Fruit fly (Drosophila melanogaster): ENCODE results near the gene CG43373.

CG43373 gene

dm6 chr3L:16587994-16588622 is 44.9 kb upstream of the CG43373 start (continued):
- TF ChIP-seq nerfin-2 (GFP tag; IDR thresholded peaks at IDR 0.05; ENCODE audit: partially characterized antibody) (peak; percentile 86), HLH4C (GFP tag; IDR thresholded peaks at IDR 0.05; ENCODE audit: partially characterized antibody) (peak; percentile 90), Xbp1 (GFP tag; optimal IDR thresholded peaks at IDR 0.05) (peak; percentile 63), sima (GFP tag; optimal IDR thresholded peaks at IDR 0.05) (no peak), CG17361 (GFP tag; IDR thresholded peaks at IDR 0.05) (peak; percentile 73; the same call in 2 of the 3 replicates), ab (GFP tag; optimal IDR thresholded peaks at IDR 0.05) (no peak), tgo (GFP tag; IDR thresholded peaks at IDR 0.05) (peak; percentile 28; the same call in 1 of the 3 replicates), CG10321 (GFP tag; IDR thresholded peaks at IDR 0.05) (no peak), Sox100B (GFP tag; optimal IDR thresholded peaks at IDR 0.05) (no peak), br (optimal IDR thresholded peaks at IDR 0.05) (no peak), Aef1 (GFP tag; IDR thresholded peaks at IDR 0.05) (peak; percentile 49; the same call in 1 of the 3 replicates), CG30020 (tag; optimal IDR thresholded peaks at IDR 0.05) (peak; percentile 70), CG13775 (GFP tag; optimal IDR thresholded peaks at IDR 0.05) (peak; percentile 52), sc (optimal IDR thresholded peaks at IDR 0.05) (no peak), sc (GFP tag; optimal IDR thresholded peaks at IDR 0.05) (peak; percentile 11), pfk (GFP tag; optimal IDR thresholded peaks at IDR 0.05) (no peak), ro (GFP tag; IDR thresholded peaks at IDR 0.05) (no peak), fu2 (GFP tag; optimal IDR thresholded peaks at IDR 0.05) (peak; percentile 34), mld (GFP tag; IDR thresholded peaks at IDR 0.05; ENCODE audit: partially characterized antibody) (peak; percentile 75; the same call in 1 of the 3 replicates), jumu (GFP tag; optimal IDR thresholded peaks at IDR 0.05) (peak; percentile 75), luna (GFP tag; optimal IDR thresholded peaks at IDR 0.05) (no peak), CG2202 (tag; optimal IDR thresholded peaks at IDR 0.05) (no peak), pita (GFP tag; optimal IDR thresholded peaks at IDR 0.05) (no peak), Rfx (GFP tag; IDR thresholded peaks at IDR 0.05) (peak; percentile 83), sqz (GFP tag; optimal IDR thresholded peaks at IDR 0.05) (no peak), GATAe (GFP tag; conservative IDR thresholded peaks at IDR 0.05) (no peak), trem (tag; optimal IDR thresholded peaks at IDR 0.05) (peak; percentile 72), CG1647 (GFP tag; optimal IDR thresholded peaks at IDR 0.05) (peak; percentile 40), CG18262 (tag; optimal IDR thresholded peaks at IDR 0.05) (peak; percentile 62), CG3838 (GFP tag; optimal IDR thresholded peaks at IDR 0.05) (no peak), Ptx1 (GFP tag; IDR thresholded peaks at IDR 0.05) (peak; percentile 50), ase (GFP tag; IDR thresholded peaks at IDR 0.05) (0 out of 3 replicates have a peak, but pooled peaks have one; percentile 51), CG9797 (GFP tag; optimal IDR thresholded peaks at IDR 0.05) (peak; percentile 72), ttk (GFP tag; IDR thresholded peaks at IDR 0.05) (0 out of 2 replicates have a peak, but pooled peaks have one; percentile 10), B-H2 (GFP tag; optimal IDR thresholded peaks at IDR 0.05) (peak; percentile 12), ranshi (GFP tag; IDR thresholded peaks at IDR 0.05) (peak; percentile 68), CG2129 (GFP tag; IDR thresholded peaks at IDR 0.05; ENCODE audit: partially characterized antibody) (peak; percentile 90), Dip3 (GFP tag; optimal IDR thresholded peaks at IDR 0.05) (peak; percentile 49), tx (GFP tag; optimal IDR thresholded peaks at IDR 0.05) (peak; percentile 41), CG7928 (GFP tag; optimal IDR thresholded peaks at IDR 0.05) (no peak), CG18599 (GFP tag; optimal IDR thresholded peaks at IDR 0.05) (peak; percentile 64), CG31388 (GFP tag; optimal IDR thresholded peaks at IDR 0.05) (no peak), CG11560 (tag; IDR thresholded peaks at IDR 0.05) (no peak), Tbp (GFP tag; optimal IDR thresholded peaks at IDR 0.05) (no peak), Bdp1 (GFP tag; optimal IDR thresholded peaks at IDR 0.05) (peak; percentile 64), HHEX (GFP tag; optimal IDR thresholded peaks at IDR 0.05) (peak; percentile 36), Antp (GFP tag; optimal IDR thresholded peaks at IDR 0.05) (peak; percentile 44), Ets97D (GFP tag; optimal IDR thresholded peaks at IDR 0.05) (peak; percentile 76), H2.0 (GFP tag; IDR thresholded peaks at IDR 0.05) (peak; percentile 52), fd64A (GFP tag; optimal IDR thresholded peaks at IDR 0.05) (no peak), CG18619 (GFP tag; optimal IDR thresholded peaks at IDR 0.05) (peak; percentile 32)
